Fruit fly (Drosophila melanogaster) Kc167 (cell line): ENCODE results near the gene CG14624.

Experiments used
- Myc ChIP-seq: fragments of >200 bp; optimal IDR thresholded peaks from 2 replicates; lab custom pipeline; 2017; ENCODE audit warnings: missing external identifiers
- Sin3A ChIP-seq: fragments of >200 bp; optimal IDR thresholded peaks from 2 replicates; lab custom pipeline; 2018; ENCODE audit warnings: missing external identifiers
- h ChIP-seq: fragments of >200 bp; optimal IDR thresholded peaks from 3 replicates; lab custom pipeline; 2018; ENCODE audit warnings: missing external identifiers
- insv ChIP-seq: fragments of >200 bp; optimal IDR thresholded peaks from 3 replicates; lab custom pipeline; 2018; ENCODE audit warnings: missing external identifiers
- psq ChIP-seq: fragments of >200 bp; optimal IDR thresholded peaks from 2 replicates; lab custom pipeline; 2017; ENCODE audit warnings: missing external identifiers
- ttk ChIP-seq: sonication (Bioruptor generic); optimal IDR thresholded peaks from 2 replicates; lab custom pipeline; 2017; ENCODE audit warnings: missing external identifiers

DNA sequence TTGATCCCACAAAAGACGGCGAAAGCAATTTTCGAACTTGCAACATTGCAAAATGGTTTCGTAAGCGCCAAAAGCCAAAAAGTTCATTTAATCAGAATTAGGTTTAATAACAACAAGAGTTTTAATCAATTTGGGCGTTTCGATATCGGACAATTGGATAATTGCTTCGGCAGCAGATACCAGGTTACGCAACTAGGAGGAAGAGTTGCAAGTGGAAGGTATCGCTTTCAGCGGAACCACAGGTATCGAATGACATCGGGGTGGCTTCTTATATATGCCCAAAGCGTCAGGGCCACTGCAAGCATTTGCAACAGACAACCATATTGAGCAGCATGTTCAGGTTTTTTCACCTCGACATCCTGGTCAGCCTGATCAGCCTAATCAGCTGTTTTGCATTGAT is at the start of gene CG14624:
- TF ChIP-seq Sin3A (no peak), psq (lab: Kevin White, UChicago) (no peak), insv (lab: Kevin White, UChicago) (no peak), Myc (no peak), ttk (no peak), h (lab: Kevin White, UChicago) (no peak)
